Fruit fly (Drosophila melanogaster) whole organism, adult: ENCODE measurements around the gene Osi19.

Experiments
- CG11617 ChIP-seq: fragments of 200-800 bp; sonication (Bioruptor generic); optimal IDR thresholded peaks from 2 replicates; lab custom pipeline; 2017; ENCODE audit warnings: mild to moderate bottlenecking, missing biosample characterization, missing genetic modification reagents, missing genetic modification characterization
- CG12768 ChIP-seq: fragments of 200-800 bp; sonication (Bioruptor generic); optimal IDR thresholded peaks from 2 replicates; lab custom pipeline; 2017; ENCODE audit warnings: missing biosample characterization, missing genetic modification characterization, mild to moderate bottlenecking, moderate library complexity, missing genetic modification reagents
- CG14711 ChIP-seq: fragments of 200-800 bp; sonication (Bioruptor generic); optimal IDR thresholded peaks from 2 replicates; lab custom pipeline; 2018; ENCODE audit warnings: missing biosample characterization, mild to moderate bottlenecking, missing genetic modification characterization, moderate library complexity
- CG1620 ChIP-seq: fragments of 200-800 bp; sonication (Bioruptor generic); optimal IDR thresholded peaks from 2 replicates; lab custom pipeline; 2016; ENCODE audit warnings: missing biosample characterization, missing genetic modification characterization
- CG33017 ChIP-seq: fragments of 200-800 bp; sonication (Bioruptor generic); optimal IDR thresholded peaks from 2 replicates; lab custom pipeline; 2018; ENCODE audit warnings: missing biosample characterization, mild to moderate bottlenecking, missing genetic modification characterization, moderate library complexity
- CG5204 ChIP-seq: fragments of 200-800 bp; sonication (Bioruptor generic); optimal IDR thresholded peaks from 2 replicates; lab custom pipeline; 2016; ENCODE audit warnings: missing biosample characterization, missing genetic modification characterization
- CG7045 ChIP-seq: fragments of 200-800 bp; sonication (Bioruptor generic); optimal IDR thresholded peaks from 2 replicates; lab custom pipeline; 2017; ENCODE audit warnings: missing biosample characterization, mild to moderate bottlenecking, missing genetic modification characterization
- CG7101 ChIP-seq: fragments of 200-800 bp; sonication (Bioruptor generic); optimal IDR thresholded peaks from 2 replicates; lab custom pipeline; 2018; ENCODE audit warnings: missing biosample characterization, mild to moderate bottlenecking, missing genetic modification characterization, moderate library complexity
- Clk ChIP-seq: fragments of 200-800 bp; sonication (Bioruptor generic); optimal IDR thresholded peaks from 2 replicates; lab custom pipeline; 2017; ENCODE audit warnings: missing biosample characterization, missing genetic modification characterization
- Crg-1 ChIP-seq: fragments of 200-800 bp; sonication (Bioruptor generic); optimal IDR thresholded peaks from 2 replicates; lab custom pipeline; 2016; ENCODE audit warnings: missing biosample characterization, missing genetic modification characterization
- Hr96 ChIP-seq: fragments of 200-800 bp; sonication (Bioruptor generic); optimal IDR thresholded peaks from 2 replicates; lab custom pipeline; 2016; ENCODE audit warnings: missing biosample characterization, missing genetic modification characterization
- Mnt ChIP-seq: fragments of 200-800 bp; sonication (Bioruptor generic); optimal IDR thresholded peaks from 2 replicates; lab custom pipeline; 2016; ENCODE audit warnings: missing biosample characterization, mild to moderate bottlenecking, missing genetic modification characterization
- bab1 ChIP-seq: fragments of 200-800 bp; sonication (Bioruptor generic); optimal IDR thresholded peaks from 3 replicates; lab custom pipeline; 2019; ENCODE audit warnings: missing biosample characterization, mild to moderate bottlenecking, missing genetic modification characterization, moderate library complexity
- cic ChIP-seq: fragments of 200-800 bp; sonication (Bioruptor generic); optimal IDR thresholded peaks from 2 replicates; lab custom pipeline; 2017; ENCODE audit warnings: missing biosample characterization, mild to moderate bottlenecking, missing genetic modification characterization, moderate library complexity
- cnc ChIP-seq, 2 experiments: fragments of >200 bp; optimal IDR thresholded peaks; 2 replicates each; lab custom pipeline; 2017
- kay ChIP-seq: fragments of 200-800 bp; sonication (Bioruptor generic); peaks from one replicate; lab custom pipeline; 2016; ENCODE audit warnings: missing biosample characterization, missing genetic modification characterization, borderline replicate concordance
- ovo ChIP-seq: fragments of 200-800 bp; sonication (Bioruptor generic); optimal IDR thresholded peaks from 2 replicates; lab custom pipeline; 2016; ENCODE audit warnings: missing biosample characterization, missing genetic modification characterization
- pad ChIP-seq: fragments of 200-800 bp; sonication (Bioruptor generic); optimal IDR thresholded peaks from 3 replicates; lab custom pipeline; 2017; ENCODE audit warnings: missing biosample characterization, missing genetic modification characterization, mild to moderate bottlenecking, moderate library complexity, missing genetic modification reagents
- tj ChIP-seq: fragments of 200-800 bp; sonication (Bioruptor generic); optimal IDR thresholded peaks from 3 replicates; lab custom pipeline; 2017; ENCODE audit warnings: missing biosample characterization, mild to moderate bottlenecking, missing genetic modification characterization, moderate library complexity
- toe ChIP-seq: fragments of 200-800 bp; sonication (Bioruptor generic); optimal IDR thresholded peaks from 2 replicates; lab custom pipeline; 2016; ENCODE audit warnings: missing biosample characterization, missing genetic modification characterization

Osi19 gene

dm6 chr3R:6334906-6335433 is at the start of gene Osi19:
Osi19 (plus strand) TSS chr3R:6335362.
- TF ChIP-seq CG11617 (GFP tag; lab: Kevin White, UChicago) (no peak), kay (GFP tag; lab: Kevin White, UChicago) (no peak), CG33017 (no peak), Crg-1 (no peak), toe (GFP tag; lab: Kevin White, UChicago) (no peak), cic (GFP tag; lab: Kevin White, UChicago) (no peak), cnc (optimal IDR thresholded peaks at IDR 0.05; lab: Kevin White, UChicago) (no peak), CG1620 (GFP tag; lab: Kevin White, UChicago) (no peak), CG12768 (no peak), Hr96 (GFP tag; lab: Kevin White, UChicago) (no peak)

dm6 chr3R:6287433-6287832 is 47.7 kb upstream of the Osi19 start, which contains the start of gene CG15594:
CG15594 (plus strand) TSS chr3R:6287733.
- no peak for TF ChIP-seq CG14711 (tag; lab: Kevin White, UChicago)
- no peak for TF ChIP-seq Mnt (GFP tag; lab: Kevin White, UChicago)

dm6 chr3R:6290289-6290688 is 44.9 kb upstream of the Osi19 start:
- TF ChIP-seq Crg-1 (no peak), CG14711 (tag; lab: Kevin White, UChicago) (no peak), CG5204 (no peak), CG1620 (GFP tag; lab: Kevin White, UChicago) (no peak), bab1 (GFP tag; lab: Kevin White, UChicago) (no peak), CG33017 (no peak), CG12768 (no peak), kay (GFP tag; lab: Kevin White, UChicago) (no peak)

dm6 chr3R:6291437-6291836 is 43.7 kb upstream of the Osi19 start, which contains the start of gene Osi13:
Osi13 (plus strand) TSS chr3R:6291737.
- no peak for TF ChIP-seq tj (GFP tag; lab: Kevin White, UChicago)
- no peak for TF ChIP-seq CG7101 (tag; lab: Kevin White, UChicago)
- TF ChIP-seq bab1 (GFP tag; lab: Kevin White, UChicago) = no peak
- no peak for TF ChIP-seq CG14711 (tag; lab: Kevin White, UChicago)
- TF ChIP-seq cic (GFP tag; lab: Kevin White, UChicago) = no peak

dm6 chr3R:6294046-6294445 is 41.1 kb upstream of the Osi19 start:
- TF ChIP-seq CG5204 = no peak
- TF ChIP-seq kay (GFP tag; lab: Kevin White, UChicago) = no peak
- no peak for TF ChIP-seq ovo (GFP tag; lab: Kevin White, UChicago)
- no peak for TF ChIP-seq CG12768
- no peak for TF ChIP-seq pad (GFP tag; lab: Kevin White, UChicago)
- no peak for TF ChIP-seq bab1 (GFP tag; lab: Kevin White, UChicago)

- TF ChIP-seq tj (GFP tag; lab: Kevin White, UChicago) (no peak), Hr96 (GFP tag; lab: Kevin White, UChicago) (no peak), Crg-1 (no peak), kay (GFP tag; lab: Kevin White, UChicago) (no peak), cic (GFP tag; lab: Kevin White, UChicago) (no peak), CG11617 (GFP tag; lab: Kevin White, UChicago) (no peak), Mnt (GFP tag; lab: Kevin White, UChicago) (no peak), CG7045 (GFP tag; lab: Kevin White, UChicago) (no peak), CG12768 (no peak), CG1620 (GFP tag; lab: Kevin White, UChicago) (no peak), ovo (GFP tag; lab: Kevin White, UChicago) (no peak), CG33017 (no peak), pad (GFP tag; lab: Kevin White, UChicago) (no peak), CG5204 (no peak), bab1 (GFP tag; lab: Kevin White, UChicago) (no peak), Clk (GFP tag; lab: Kevin White, UChicago) (no peak), toe (GFP tag; lab: Kevin White, UChicago) (no peak)
Observed at dm6 chr3R:6297164-6297563, 38.0 kb upstream of the Osi19 start.

- no peak for TF ChIP-seq CG12768
- TF ChIP-seq CG33017 = no peak
- TF ChIP-seq Mnt (GFP tag; lab: Kevin White, UChicago) = no peak
Observed at dm6 chr3R:6298828-6299227, 36.3 kb upstream of the Osi19 start, which contains the start of gene Osi14. Osi14 (plus strand) TSS chr3R:6299128.

dm6 chr3R:6301257-6301839 is 33.8 kb upstream of the Osi19 start, which contains the start of gene Osi15:
Osi15 (plus strand) TSS chr3R:6301804.
- TF ChIP-seq CG7045 (GFP tag; lab: Kevin White, UChicago) = no peak
- TF ChIP-seq Clk (GFP tag; lab: Kevin White, UChicago) = no peak
- TF ChIP-seq CG5204 = no peak
- TF ChIP-seq CG33017 = no peak
- TF ChIP-seq CG14711 (tag; lab: Kevin White, UChicago) = no peak
- TF ChIP-seq cic (GFP tag; lab: Kevin White, UChicago) = no peak
